Worm (Caenorhabditis elegans) whole organism, L1 larva: Measurements from ENCODE around the gene F38E11.9.
A peak's percentile ranks its signal among the peaks of the same experiment; 100 is the strongest.

Experiments
- C04F5.9 ChIP-seq: sonication (generic microtip); optimal IDR thresholded peaks from 2 replicates; lab custom pipeline; 2016; ENCODE audit warnings: missing genetic modification characterization, missing compliant biosample characterization
- Y116A8C.19 ChIP-seq: sonication (generic microtip); optimal IDR thresholded peaks from 2 replicates; lab custom pipeline; 2016; ENCODE audit warnings: missing compliant biosample characterization, missing genetic modification characterization, borderline replicate concordance
- aha-1 ChIP-seq: fragments of 150-350 bp; optimal IDR thresholded peaks from 2 replicates; lab custom pipeline; 2014; ENCODE audit warnings: missing biosample characterization, missing genetic modification characterization
- alr-1 ChIP-seq: fragments of 200-800 bp; sonication (Bioruptor generic); optimal IDR thresholded peaks from 2 replicates; lab custom pipeline; 2018; ENCODE audit warnings: borderline replicate concordance, mild to moderate bottlenecking, missing genetic modification characterization, missing compliant biosample characterization
- aly-2 ChIP-seq: fragments of 150-350 bp; optimal IDR thresholded peaks from 2 replicates; lab custom pipeline; 2014; ENCODE audit warnings: missing biosample characterization, missing genetic modification characterization
- ama-1 ChIP-seq: fragments of 150-350 bp; optimal IDR thresholded peaks from 2 replicates; lab custom pipeline; 2014
- blmp-1 ChIP-seq: fragments of 150-350 bp; optimal IDR thresholded peaks from 2 replicates; lab custom pipeline; 2014; ENCODE audit warnings: missing biosample characterization, missing genetic modification characterization
- ceh-63 ChIP-seq: fragments of 200-800 bp; sonication (Bioruptor generic); optimal IDR thresholded peaks from 2 replicates; lab custom pipeline; 2018; ENCODE audit warnings: mild to moderate bottlenecking, missing genetic modification characterization, missing compliant biosample characterization
- ceh-82 ChIP-seq, 3 experiments: fragments of 150-350 bp in 1 of 3; sonication (generic microtip) in 2 of 3; optimal IDR thresholded peaks; 2 replicates each; lab custom pipeline; 2014 to 2017; ENCODE audit warnings: missing biosample characterization in 3 of 3, missing genetic modification characterization in 3 of 3
- ceh-88 ChIP-seq: fragments of 200-800 bp; sonication (Bioruptor generic); IDR thresholded peaks from 2 replicates; pipeline ENCODE4 v1.3.6; 2022; ENCODE audit warnings: missing genetic modification characterization, missing compliant biosample characterization
- dsc-1 ChIP-seq: sonication (generic microtip); optimal IDR thresholded peaks from 2 replicates; lab custom pipeline; 2016; ENCODE audit warnings: mild to moderate bottlenecking, missing genetic modification characterization, missing compliant biosample characterization
- efl-1 ChIP-seq, 4 experiments: fragments of 150-350 bp; optimal IDR thresholded peaks in 3 of 4; peaks in 1 of 4; 1 replicate in 1 of 4; 2 replicates in 3 of 4; lab custom pipeline; 2014; ENCODE audit warnings: missing biosample characterization in 2 of 4, missing genetic modification characterization in 2 of 4, missing genetic modification reagents in 2 of 4
- egl-27 ChIP-seq, 2 experiments: fragments of 150-350 bp in 1 of 2; sonication (generic microtip); optimal IDR thresholded peaks; 3 replicates each; lab custom pipeline; 2017 to 2018; ENCODE audit warnings: missing biosample characterization in 2 of 2, missing genetic modification characterization in 2 of 2, missing genetic modification reagents in 2 of 2
- elt-2 ChIP-seq: sonication (generic microtip); optimal IDR thresholded peaks from 2 replicates; lab custom pipeline; 2016; ENCODE audit warnings: missing genetic modification characterization, mild to moderate bottlenecking, inconsistent platforms, missing compliant biosample characterization, missing genetic modification reagents
- ets-5 ChIP-seq: fragments of 200-800 bp; sonication (Bioruptor generic); IDR thresholded peaks from 2 replicates; pipeline ENCODE4 v1.3.6; 2022; ENCODE audit warnings: missing genetic modification characterization, missing compliant biosample characterization
- fkh-10 ChIP-seq: sonication (generic microtip); optimal IDR thresholded peaks from 2 replicates; lab custom pipeline; 2017; ENCODE audit warnings: missing biosample characterization, missing genetic modification reagents, missing genetic modification characterization
- fkh-8 ChIP-seq: sonication (generic microtip); optimal IDR thresholded peaks from 2 replicates; lab custom pipeline; 2016; ENCODE audit warnings: mild to moderate bottlenecking, missing genetic modification characterization, missing compliant biosample characterization
- grh-1 ChIP-seq: fragments of 200-800 bp; sonication (Bioruptor generic); IDR thresholded peaks from 2 replicates; pipeline ENCODE4 v1.3.6; 2022; ENCODE audit warnings: missing genetic modification reagents, missing genetic modification characterization, missing compliant biosample characterization
- irx-1 ChIP-seq: sonication (generic microtip); optimal IDR thresholded peaks from 2 replicates; lab custom pipeline; 2016; ENCODE audit warnings: missing genetic modification characterization, missing compliant biosample characterization
- jun-1 ChIP-seq: fragments of 150-350 bp; optimal IDR thresholded peaks from 2 replicates; lab custom pipeline; 2014; ENCODE audit warnings: missing biosample characterization, missing genetic modification reagents, missing genetic modification characterization
- lin-13 ChIP-seq: fragments of 150-350 bp; optimal IDR thresholded peaks from 2 replicates; lab custom pipeline; 2014; ENCODE audit warnings: missing biosample characterization, missing genetic modification reagents, missing genetic modification characterization
- lin-14 ChIP-seq: fragments of 200-800 bp; sonication (Bioruptor generic); optimal IDR thresholded peaks from 2 replicates; lab custom pipeline; 2018; ENCODE audit warnings: mild to moderate bottlenecking, missing genetic modification characterization, moderate library complexity, missing compliant biosample characterization
- lin-15B ChIP-seq: fragments of 150-350 bp; sonication (generic microtip); optimal IDR thresholded peaks from 3 replicates; lab custom pipeline; 2014; ENCODE audit warnings: missing biosample characterization, missing genetic modification characterization
- lin-35 ChIP-seq, 2 experiments: fragments of 150-350 bp; optimal IDR thresholded peaks; 2 replicates each; lab custom pipeline; 2014; ENCODE audit warnings: missing biosample characterization in 2 of 2, missing genetic modification characterization in 2 of 2, missing genetic modification reagents in 2 of 2
- lin-39 ChIP-seq: fragments of 150-350 bp; optimal IDR thresholded peaks from 2 replicates; lab custom pipeline; 2014; ENCODE audit warnings: missing biosample characterization, missing genetic modification reagents, missing genetic modification characterization
- lsy-2 ChIP-seq, 2 experiments: fragments of 150-350 bp; optimal IDR thresholded peaks; 2 replicates each; lab custom pipeline; 2014; ENCODE audit warnings: missing biosample characterization in 2 of 2, missing genetic modification characterization in 2 of 2
- mab-9 ChIP-seq: fragments of 200-800 bp; sonication (Bioruptor generic); IDR thresholded peaks from 2 replicates; pipeline ENCODE4 v1.3.6; 2022; ENCODE audit warnings: missing genetic modification reagents, missing genetic modification characterization, missing compliant biosample characterization
- mdl-1 ChIP-seq, 2 experiments: fragments of 150-350 bp; optimal IDR thresholded peaks; 2 replicates each; lab custom pipeline; 2014 to 2017; ENCODE audit warnings: missing biosample characterization in 2 of 2, missing genetic modification characterization in 2 of 2, inconsistent platforms in 1 of 2
- mef-2 ChIP-seq: fragments of 150-350 bp; optimal IDR thresholded peaks from 2 replicates; lab custom pipeline; 2014; ENCODE audit warnings: missing biosample characterization, missing genetic modification characterization
- nhr-11 ChIP-seq: fragments of 150-350 bp; optimal IDR thresholded peaks from 2 replicates; lab custom pipeline; 2014; ENCODE audit warnings: missing biosample characterization, missing genetic modification characterization
- nhr-20 ChIP-seq: sonication (generic microtip); optimal IDR thresholded peaks from 2 replicates; lab custom pipeline; 2016; ENCODE audit warnings: mild to moderate bottlenecking, missing genetic modification characterization, missing compliant biosample characterization
- nhr-28 ChIP-seq: fragments of 150-350 bp; optimal IDR thresholded peaks from 2 replicates; lab custom pipeline; 2014; ENCODE audit warnings: missing biosample characterization, missing genetic modification characterization
- nhr-47 ChIP-seq: sonication (generic microtip); optimal IDR thresholded peaks from 2 replicates; lab custom pipeline; 2016; ENCODE audit warnings: mild to moderate bottlenecking, missing genetic modification characterization, moderate library complexity, missing compliant biosample characterization
- nhr-76 ChIP-seq: sonication (generic microtip); optimal IDR thresholded peaks from 2 replicates; lab custom pipeline; 2017; ENCODE audit warnings: missing biosample characterization, missing genetic modification characterization
- nhr-84 ChIP-seq: sonication (generic microtip); optimal IDR thresholded peaks from 2 replicates; lab custom pipeline; 2017; ENCODE audit warnings: missing biosample characterization, missing genetic modification characterization
- nhr-85 ChIP-seq: sonication (generic microtip); peaks from one replicate; lab custom pipeline; 2016; ENCODE audit warnings: missing genetic modification characterization, inconsistent platforms, missing compliant biosample characterization
- pag-3 ChIP-seq: sonication (generic microtip); optimal IDR thresholded peaks from 2 replicates; lab custom pipeline; 2017; ENCODE audit warnings: missing genetic modification characterization, mild to moderate bottlenecking, missing compliant biosample characterization, antibody characterized with exemption, borderline replicate concordance; ENCODE audit not compliant: insufficient read depth
- pax-3 ChIP-seq: fragments of 200-800 bp; sonication (Bioruptor generic); optimal IDR thresholded peaks from 2 replicates; lab custom pipeline; 2018; ENCODE audit warnings: mild to moderate bottlenecking, missing genetic modification characterization, moderate library complexity, missing compliant biosample characterization
- rnt-1 ChIP-seq: sonication (generic microtip); optimal IDR thresholded peaks from 2 replicates; lab custom pipeline; 2016; ENCODE audit warnings: mild to moderate bottlenecking, missing genetic modification characterization, moderate library complexity, missing compliant biosample characterization
- snpc-4 ChIP-seq: fragments of 150-350 bp; optimal IDR thresholded peaks from 2 replicates; lab custom pipeline; 2014; ENCODE audit warnings: missing biosample characterization, missing genetic modification characterization
- snu-23 ChIP-seq: sonication (generic microtip); optimal IDR thresholded peaks from 2 replicates; lab custom pipeline; 2016; ENCODE audit warnings: missing genetic modification characterization, missing compliant biosample characterization
- sox-4 ChIP-seq: sonication (generic microtip); optimal IDR thresholded peaks from 2 replicates; lab custom pipeline; 2016; ENCODE audit warnings: missing genetic modification characterization, missing compliant biosample characterization
- sup-37 ChIP-seq: fragments of 200-800 bp; sonication (Bioruptor generic); optimal IDR thresholded peaks from 2 replicates; lab custom pipeline; 2018; ENCODE audit warnings: mild to moderate bottlenecking, missing genetic modification characterization, missing compliant biosample characterization
- tbx-2 ChIP-seq: sonication (generic microtip); optimal IDR thresholded peaks from 2 replicates; lab custom pipeline; 2016; ENCODE audit warnings: missing genetic modification characterization, missing compliant biosample characterization
- tlp-1 ChIP-seq: fragments of 150-350 bp; optimal IDR thresholded peaks from 2 replicates; lab custom pipeline; 2014; ENCODE audit warnings: missing biosample characterization, missing genetic modification characterization
- unc-130 ChIP-seq: fragments of 150-350 bp; optimal IDR thresholded peaks from 2 replicates; lab custom pipeline; 2017; ENCODE audit warnings: missing biosample characterization, missing genetic modification characterization, inconsistent platforms
- unc-30 ChIP-seq: sonication (generic microtip); optimal IDR thresholded peaks from 2 replicates; lab custom pipeline; 2017; ENCODE audit warnings: missing biosample characterization, missing genetic modification characterization
- unc-86 ChIP-seq: sonication (generic microtip); optimal IDR thresholded peaks from 2 replicates; lab custom pipeline; 2016; ENCODE audit warnings: missing genetic modification characterization, missing compliant biosample characterization
- zip-4 ChIP-seq: fragments of 200-800 bp; sonication (Bioruptor generic); optimal IDR thresholded peaks from 2 replicates; lab custom pipeline; 2018; ENCODE audit warnings: mild to moderate bottlenecking, missing genetic modification characterization, moderate library complexity, missing compliant biosample characterization
- ztf-11 ChIP-seq, 2 experiments: sonication (generic microtip); optimal IDR thresholded peaks; 2 replicates each; lab custom pipeline; 2016 to 2017; ENCODE audit warnings: missing genetic modification characterization in 2 of 2, missing biosample characterization in 1 of 2, missing compliant biosample characterization in 1 of 2
- ztf-4 ChIP-seq: fragments of 150-350 bp; optimal IDR thresholded peaks from 2 replicates; lab custom pipeline; 2014; ENCODE audit warnings: missing biosample characterization, missing genetic modification characterization

Gene F38E11.9

DNA sequence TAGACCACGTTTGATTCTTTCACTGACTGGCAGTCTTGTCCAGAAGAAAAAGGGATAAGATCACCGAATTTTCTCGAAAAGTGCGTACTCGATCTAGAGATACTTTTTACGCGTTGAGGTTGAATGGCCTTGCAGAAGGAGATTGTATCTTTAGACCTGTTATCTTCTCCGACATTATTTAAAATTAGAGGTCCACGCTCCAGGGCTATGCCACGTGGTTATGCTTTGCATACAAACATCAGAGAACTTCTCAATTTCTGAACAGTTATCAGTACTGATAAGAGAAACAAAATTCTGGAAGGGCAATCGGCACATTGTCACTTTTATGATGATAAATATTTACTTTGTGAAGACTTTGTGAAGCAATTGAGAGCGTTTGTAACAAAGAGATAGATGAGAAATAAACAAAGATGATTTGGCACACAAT, 1.7 kb downstream of the F38E11.9 start (continued):
- TF ChIP-seq jun-1 (peak; percentile 44), snu-23 (peak; percentile 81), aly-2 (tag; lab: Kevin White, UChicago) (no peak), tbx-2 (tag; lab: Kevin White, UChicago) (no peak), unc-130 (tag; lab: Kevin White, UChicago) (peak; percentile 35), efl-1 (optimal IDR thresholded peaks at IDR 0.05; lab: Kevin White, UChicago) (peak in 1 of 2 experiments; percentile 22), efl-1 (GFP tag; optimal IDR thresholded peaks at IDR 0.05 in 1 of 2; lab: Kevin White, UChicago) (peak in 1 of 2 experiments; percentile 38), C04F5.9 (tag; lab: Kevin White, UChicago) (peak; percentile 3), egl-27 (tag; optimal IDR thresholded peaks at IDR 0.05; lab: Kevin White, UChicago) (peak in 1 of 2 experiments; percentile 11), fkh-8 (no peak), lin-13 (GFP tag; lab: Kevin White, UChicago) (peak; percentile 66), tlp-1 (tag; lab: Kevin White, UChicago) (no peak), fkh-10 (no peak), ceh-63 (GFP tag; lab: Kevin White, UChicago) (no peak), mef-2 (tag; lab: Kevin White, UChicago) (no peak), grh-1 (peak; percentile 66), nhr-84 (tag; lab: Kevin White, UChicago) (no peak), sox-4 (tag; lab: Kevin White, UChicago) (no peak), nhr-76 (no peak), zip-4 (GFP tag; lab: Kevin White, UChicago) (no peak), irx-1 (tag; lab: Kevin White, UChicago) (peak; percentile 37), lin-14 (GFP tag; lab: Kevin White, UChicago) (peak; percentile 82), mab-9 (GFP tag; lab: Robert Waterston, UW) (no peak), elt-2 (tag; lab: Kevin White, UChicago) (peak; percentile 92), Y116A8C.19 (no peak), rnt-1 (peak; percentile 26), ets-5 (no peak), nhr-11 (tag; lab: Kevin White, UChicago) (no peak), lsy-2 (tag; optimal IDR thresholded peaks at IDR 0.05; lab: Kevin White, UChicago) (peak; percentile 37 to 54), lin-39 (no peak), nhr-20 (tag; lab: Kevin White, UChicago) (peak; percentile 93), snpc-4 (tag; lab: Kevin White, UChicago) (peak; percentile 61), unc-86 (no peak), unc-30 (tag; lab: Kevin White, UChicago) (no peak), lin-15B (no peak), pax-3 (no peak), nhr-85 (tag; lab: Kevin White, UChicago) (peak; percentile 97), ama-1 (no peak), ceh-82 (tag; optimal IDR thresholded peaks at IDR 0.05; lab: Kevin White, UChicago) (no peak), ztf-4 (no peak)
- TF ChIP-seq, all 84 proteins: peak for 30

DNA sequence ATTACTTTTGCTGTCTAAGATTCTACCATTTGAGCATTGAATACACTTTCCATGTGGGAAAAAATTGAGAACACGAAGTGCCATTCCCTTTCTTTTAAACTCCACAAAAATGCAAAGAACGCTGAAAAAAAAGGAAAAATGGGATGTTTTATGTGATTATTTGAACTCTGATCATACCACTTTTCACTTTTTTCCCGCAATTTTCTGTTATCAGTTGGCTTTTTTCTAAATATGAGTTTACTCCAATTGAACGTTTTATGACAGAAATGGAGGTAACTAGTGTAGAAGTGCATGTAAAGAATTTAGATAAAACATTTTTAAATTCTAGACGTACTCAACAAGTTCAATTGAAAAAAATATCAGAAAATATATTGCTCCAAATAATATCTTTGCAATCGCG, 2.4 kb downstream of the F38E11.9 start:
- peak; percentile 73 for TF ChIP-seq blmp-1 (tag; lab: Kevin White, UChicago)
- TF ChIP-seq grh-1: no peak

DNA sequence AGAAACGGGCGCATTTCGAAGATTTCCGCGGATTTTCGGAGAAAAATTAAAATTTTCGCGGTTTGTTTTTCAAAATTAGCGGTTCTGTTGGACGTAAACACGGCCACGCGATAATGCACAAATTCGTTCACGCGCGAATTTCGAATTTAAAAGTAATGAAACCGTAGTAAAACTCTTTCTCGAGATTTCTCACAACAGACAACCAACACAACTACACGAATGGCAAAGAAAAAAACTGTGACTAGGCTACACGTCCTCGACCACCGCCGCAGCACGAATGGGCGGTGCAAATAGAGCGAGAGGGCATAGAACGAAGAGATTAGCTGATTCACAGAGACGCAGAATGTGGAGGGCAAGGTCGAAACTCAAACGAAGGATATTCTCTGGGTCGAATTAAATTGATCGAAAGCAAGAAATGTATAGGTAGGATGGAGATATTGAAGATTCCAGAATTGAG, 2.9 kb downstream of the F38E11.9 start, which contains the start of gene idh-1:
TSS of gene idh-1 (minus strand) at position 228 of the 457 bp plus-strand sequence.
- TF ChIP-seq lin-35 (GFP tag; optimal IDR thresholded peaks at IDR 0.05; lab: Kevin White, UChicago) (peak; percentile 61 to 88), aha-1 (tag; lab: Kevin White, UChicago) (no peak), zip-4 (GFP tag; lab: Kevin White, UChicago) (no peak), nhr-47 (tag; lab: Kevin White, UChicago) (peak; percentile 33), sup-37 (no peak), nhr-28 (tag; lab: Kevin White, UChicago) (no peak), lin-13 (GFP tag; lab: Kevin White, UChicago) (no peak), sox-4 (tag; lab: Kevin White, UChicago) (no peak), tlp-1 (tag; lab: Kevin White, UChicago) (no peak), nhr-85 (tag; lab: Kevin White, UChicago) (peak; percentile 81), pag-3 (no peak), ztf-11 (tag; optimal IDR thresholded peaks at IDR 0.05; lab: Kevin White, UChicago) (no peak), rnt-1 (peak; percentile 59), dsc-1 (peak; percentile 4), mdl-1 (tag; optimal IDR thresholded peaks at IDR 0.05; lab: Kevin White, UChicago) (peak in 1 of 2 experiments; percentile 31), ceh-63 (GFP tag; lab: Kevin White, UChicago) (no peak), lin-14 (GFP tag; lab: Kevin White, UChicago) (peak; percentile 90), alr-1 (no peak), ceh-88 (GFP tag; lab: Robert Waterston, UW) (no peak)
